Fruit fly (Drosophila melanogaster) Kc167 (cell line): Measurements from ENCODE around the gene dop.

Experiments
- h ChIP-seq: fragments of >200 bp; optimal IDR thresholded peaks from 3 replicates; lab custom pipeline; 2018; ENCODE audit warnings: missing external identifiers
- insv ChIP-seq: fragments of >200 bp; optimal IDR thresholded peaks from 3 replicates; lab custom pipeline; 2018; ENCODE audit warnings: missing external identifiers
- psq ChIP-seq: fragments of >200 bp; optimal IDR thresholded peaks from 2 replicates; lab custom pipeline; 2017; ENCODE audit warnings: missing external identifiers
- ttk ChIP-seq: sonication (Bioruptor generic); optimal IDR thresholded peaks from 2 replicates; lab custom pipeline; 2017; ENCODE audit warnings: missing external identifiers

dm6 chr3L:15568748-15569147 lies 2.9 kb downstream of the dop start:
- no peak for TF ChIP-seq psq (lab: Kevin White, UChicago)
- no peak for TF ChIP-seq ttk (lab: Kevin White, UChicago)
- TF ChIP-seq insv, result no peak
- TF ChIP-seq h (lab: Kevin White, UChicago), result no peak
